Worm (Caenorhabditis elegans): ENCODE data around the gene R08C7.12.
A peak's percentile ranks its signal among the peaks of the same experiment; 100 is the strongest.

ce11 chrIV:4469770-4470709 lies 20.5 kb downstream of the R08C7.12 start:
- peak; percentile 77 for TF ChIP-seq set-16 (GFP tag; IDR thresholded peaks at IDR 0.05)
- peak; percentile 71 for TF ChIP-seq nhr-25 (tag; optimal IDR thresholded peaks at IDR 0.05; ENCODE audit: borderline replicate concordance, insufficient read depth)
- TF ChIP-seq lsy-2 (tag; optimal IDR thresholded peaks at IDR 0.05), result peak; percentile 60 to 67
- no peak for TF ChIP-seq jun-1 (tag; optimal IDR thresholded peaks at IDR 0.05)
- TF ChIP-seq ama-1 (optimal IDR thresholded peaks at IDR 0.05), result no peak
- TF ChIP-seq mes-2 (tag; optimal IDR thresholded peaks at IDR 0.05; ENCODE audit: poor library complexity, severe bottlenecking), result peak; percentile 49
- no peak for TF ChIP-seq nhr-237 (tag; optimal IDR thresholded peaks at IDR 0.05)
- TF ChIP-seq dmd-8 (GFP tag; IDR thresholded peaks at IDR 0.05), result no peak
- peak; percentile 75 for TF ChIP-seq dve-1 (tag; optimal IDR thresholded peaks at IDR 0.05; ENCODE audit: insufficient read depth)
- 0 out of 4 replicates have a peak, but pooled peaks of 1 of the 2 experiments have one; percentile 35 for TF ChIP-seq madf-5 (GFP tag; IDR thresholded peaks at IDR 0.05)
- TF ChIP-seq R02D3.7 (tag; optimal IDR thresholded peaks at IDR 0.05), result no peak
- TF ChIP-seq hmg-1.1 (GFP tag; IDR thresholded peaks at IDR 0.05), result peak; percentile 60
- no peak for TF ChIP-seq unc-39 (tag; optimal IDR thresholded peaks at IDR 0.05)
- no peak for TF ChIP-seq lin-15B (tag; optimal IDR thresholded peaks at IDR 0.05)

Measured in whole organism, L4 larva.